Fruit fly (Drosophila melanogaster) whole organism, embryonic: ENCODE data around the gene Rab18.

Experiments used
- Aef1 ChIP-seq: fragments of 200-800 bp; sonication (Bioruptor generic); IDR thresholded peaks from 3 replicates; pipeline ENCODE4 v1.3.6; 2022; ENCODE audit warnings: missing biosample characterization, missing genetic modification characterization
- BEAF-32 ChIP-seq: fragments of 200-800 bp; sonication (Bioruptor generic); optimal IDR thresholded peaks from 3 replicates; lab custom pipeline; 2017; ENCODE audit warnings: missing biosample characterization, missing genetic modification characterization, mild to moderate bottlenecking, moderate library complexity, missing genetic modification reagents
- CG12071 ChIP-seq: fragments of 200-800 bp; sonication (Bioruptor generic); optimal IDR thresholded peaks from 3 replicates; lab custom pipeline; 2018; ENCODE audit warnings: missing biosample characterization, mild to moderate bottlenecking, missing genetic modification characterization
- CG13624 ChIP-seq: fragments of 200-800 bp; sonication (Bioruptor generic); optimal IDR thresholded peaks from 2 replicates; lab custom pipeline; 2016; ENCODE audit warnings: missing biosample characterization, missing genetic modification characterization
- CG14667 ChIP-seq: fragments of 200-800 bp; sonication (Bioruptor generic); IDR thresholded peaks from 2 replicates; pipeline ENCODE4 v1.3.6; 2022; ENCODE audit warnings: missing biosample characterization, missing genetic modification characterization
- CG15073 ChIP-seq: fragments of 200-800 bp; sonication (Bioruptor generic); optimal IDR thresholded peaks from 2 replicates; lab custom pipeline; 2016; ENCODE audit warnings: missing biosample characterization, missing genetic modification characterization
- CG16813 ChIP-seq: fragments of 200-800 bp; sonication (Bioruptor generic); IDR thresholded peaks from 3 replicates; pipeline ENCODE4 v1.3.6; 2022; ENCODE audit warnings: missing biosample characterization, missing genetic modification characterization; ENCODE audit not compliant: partially characterized antibody
- CG16863 ChIP-seq: fragments of 200-800 bp; sonication (Bioruptor generic); optimal IDR thresholded peaks from 3 replicates; lab custom pipeline; 2016; ENCODE audit warnings: missing biosample characterization, missing genetic modification characterization
- CG1792 ChIP-seq: fragments of 200-800 bp; sonication (Bioruptor generic); optimal IDR thresholded peaks from 2 replicates; lab custom pipeline; 2016; ENCODE audit warnings: missing biosample characterization, missing genetic modification characterization
- CG18764 ChIP-seq: fragments of 200-800 bp; sonication (Bioruptor generic); optimal IDR thresholded peaks from 3 replicates; lab custom pipeline; 2016; ENCODE audit warnings: missing biosample characterization, missing genetic modification characterization
- CG2202 ChIP-seq: fragments of 200-800 bp; sonication (Bioruptor generic); optimal IDR thresholded peaks from 2 replicates; lab custom pipeline; 2018; ENCODE audit warnings: missing biosample characterization, mild to moderate bottlenecking, missing genetic modification characterization
- CG32767 ChIP-seq: fragments of 200-800 bp; sonication (Bioruptor generic); IDR thresholded peaks from 2 replicates; pipeline ENCODE4 v1.3.6; 2022; ENCODE audit warnings: missing biosample characterization, missing genetic modification characterization
- CG3726 ChIP-seq: fragments of 200-800 bp; sonication (Bioruptor generic); IDR thresholded peaks from 3 replicates; pipeline ENCODE4, ENCODE4 v1.3.6; 2022; ENCODE audit warnings: missing biosample characterization, missing genetic modification characterization
- CG4404 ChIP-seq: fragments of 200-800 bp; sonication (Bioruptor generic); IDR thresholded peaks from 2 replicates; pipeline ENCODE4 v1.3.6; 2022; ENCODE audit warnings: missing biosample characterization, missing genetic modification characterization
- CG4424 ChIP-seq: fragments of 200-800 bp; sonication (Bioruptor generic); optimal IDR thresholded peaks from 3 replicates; lab custom pipeline; 2016; ENCODE audit warnings: missing biosample characterization, missing genetic modification characterization
- CG4707 ChIP-seq: fragments of 200-800 bp; sonication (Bioruptor generic); optimal IDR thresholded peaks from 2 replicates; lab custom pipeline; 2018; ENCODE audit warnings: missing biosample characterization, mild to moderate bottlenecking, missing genetic modification characterization, moderate library complexity
- CG6175 ChIP-seq: fragments of 200-800 bp; sonication (Bioruptor generic); IDR thresholded peaks from 3 replicates; pipeline ENCODE4 v1.3.6; 2022; ENCODE audit warnings: missing biosample characterization, missing genetic modification characterization
- CG6272 ChIP-seq: fragments of 200-800 bp; sonication (Bioruptor generic); IDR thresholded peaks from 2 replicates; pipeline ENCODE4 v1.3.6; 2022; ENCODE audit warnings: missing biosample characterization, missing genetic modification characterization
- CG6813 ChIP-seq: fragments of 200-800 bp; sonication (Bioruptor generic); optimal IDR thresholded peaks from 2 replicates; lab custom pipeline; 2017; ENCODE audit warnings: missing biosample characterization, missing genetic modification characterization, mild to moderate bottlenecking, moderate library complexity, missing genetic modification reagents
- D19A ChIP-seq: fragments of 200-800 bp; optimal IDR thresholded peaks from 3 replicates; lab custom pipeline; 2019; ENCODE audit warnings: missing biosample characterization, mild to moderate bottlenecking, missing genetic modification characterization, moderate library complexity
- Dfd ChIP-seq, 2 experiments: fragments of >200 bp; optimal IDR thresholded peaks; 2 replicates each; lab custom pipeline; 2017; ENCODE audit warnings: missing biosample characterization in 2 of 2, missing genetic modification characterization in 2 of 2
- Ets97D ChIP-seq: fragments of 200-800 bp; sonication (Bioruptor generic); optimal IDR thresholded peaks from 3 replicates; lab custom pipeline; 2016; ENCODE audit warnings: missing biosample characterization, missing genetic modification characterization
- HHEX ChIP-seq: fragments of 200-800 bp; sonication (Bioruptor generic); optimal IDR thresholded peaks from 3 replicates; lab custom pipeline; 2017; ENCODE audit warnings: missing biosample characterization, mild to moderate bottlenecking, missing genetic modification characterization, missing genetic modification reagents
- Lpt ChIP-seq: fragments of >200 bp; optimal IDR thresholded peaks from 2 replicates; lab custom pipeline; 2018; ENCODE audit warnings: missing biosample characterization, missing genetic modification characterization
- NK7.1 ChIP-seq: fragments of 200-800 bp; sonication (Bioruptor generic); optimal IDR thresholded peaks from 3 replicates; lab custom pipeline; 2016; ENCODE audit warnings: missing biosample characterization, missing genetic modification characterization
- Poxn ChIP-seq: fragments of 200-800 bp; sonication (Bioruptor generic); IDR thresholded peaks from 2 replicates; pipeline ENCODE4 v1.3.6; 2022; ENCODE audit warnings: missing biosample characterization, missing genetic modification characterization
- Scr ChIP-seq: fragments of 200-800 bp; sonication (Bioruptor generic); IDR thresholded peaks from 2 replicates; pipeline ENCODE4 v1.3.6; 2022; ENCODE audit warnings: missing biosample characterization, missing genetic modification characterization; ENCODE audit not compliant: partially characterized antibody
- Six4 ChIP-seq: fragments of 200-800 bp; sonication (Bioruptor generic); optimal IDR thresholded peaks from 2 replicates; lab custom pipeline; 2016; ENCODE audit warnings: missing biosample characterization, missing genetic modification characterization
- Sry-β ChIP-seq: fragments of 200-800 bp; sonication (Bioruptor generic); optimal IDR thresholded peaks from 2 replicates; lab custom pipeline; 2018; ENCODE audit warnings: missing biosample characterization, mild to moderate bottlenecking, missing genetic modification characterization, moderate library complexity
- Tbp ChIP-seq: fragments of >200 bp; optimal IDR thresholded peaks from 2 replicates; lab custom pipeline; 2018; ENCODE audit warnings: missing biosample characterization, missing genetic modification characterization
- bsh ChIP-seq, 2 experiments: fragments of 200-800 bp; sonication (Bioruptor generic); optimal IDR thresholded peaks; 2 replicates each; lab custom pipeline; 2017 to 2018; ENCODE audit warnings: mild to moderate bottlenecking in 2 of 2, missing biosample characterization in 2 of 2, missing genetic modification characterization in 2 of 2, moderate library complexity in 1 of 2
- cad ChIP-seq: fragments of >200 bp; optimal IDR thresholded peaks from 2 replicates; lab custom pipeline; 2017; ENCODE audit warnings: missing biosample characterization, missing genetic modification characterization
- cato ChIP-seq: fragments of 200-800 bp; sonication (Bioruptor generic); optimal IDR thresholded peaks from 2 replicates; lab custom pipeline; 2016; ENCODE audit warnings: missing biosample characterization, missing genetic modification characterization, borderline replicate concordance
- chif ChIP-seq, 2 experiments: fragments of 200-800 bp; sonication (Bioruptor generic); optimal IDR thresholded peaks; 3 replicates each; lab custom pipeline; 2016; ENCODE audit warnings: missing biosample characterization in 2 of 2, missing genetic modification characterization in 2 of 2
- da ChIP-seq: fragments of 200-800 bp; sonication (Bioruptor generic); optimal IDR thresholded peaks from 2 replicates; lab custom pipeline; 2016; ENCODE audit warnings: missing biosample characterization, missing genetic modification characterization
- dan ChIP-seq: fragments of 200-800 bp; sonication (Bioruptor generic); IDR thresholded peaks from 2 replicates; pipeline ENCODE4 v1.3.6; 2022; ENCODE audit warnings: missing biosample characterization, missing genetic modification characterization
- gce ChIP-seq: fragments of 200-800 bp; sonication (Bioruptor generic); IDR thresholded peaks from 3 replicates; pipeline ENCODE4 v1.3.6; 2022; ENCODE audit warnings: missing biosample characterization, missing genetic modification characterization
- gfzf ChIP-seq: fragments of 200-800 bp; sonication (Bioruptor generic); optimal IDR thresholded peaks from 2 replicates; lab custom pipeline; 2016; ENCODE audit warnings: missing biosample characterization, mild to moderate bottlenecking, missing genetic modification characterization, moderate library complexity
- hb ChIP-seq: fragments of 200-800 bp; sonication (Bioruptor generic); IDR thresholded peaks from 3 replicates; pipeline ENCODE4 v1.3.6; 2022; ENCODE audit warnings: missing biosample characterization, missing genetic modification characterization; ENCODE audit not compliant: partially characterized antibody
- klu ChIP-seq: fragments of 200-800 bp; sonication (Bioruptor generic); IDR thresholded peaks from 2 replicates; pipeline ENCODE4 v1.3.6; 2022; ENCODE audit warnings: missing biosample characterization, missing genetic modification characterization
- nmo ChIP-seq: fragments of 200-800 bp; sonication (Bioruptor generic); optimal IDR thresholded peaks from 2 replicates; lab custom pipeline; 2018; ENCODE audit warnings: missing biosample characterization, mild to moderate bottlenecking, missing genetic modification characterization, moderate library complexity
- pzg ChIP-seq: fragments of 200-800 bp; sonication (Bioruptor generic); optimal IDR thresholded peaks from 3 replicates; lab custom pipeline; 2018; ENCODE audit warnings: missing biosample characterization, mild to moderate bottlenecking, missing genetic modification characterization, moderate library complexity
- schlank ChIP-seq: fragments of 200-800 bp; sonication (Bioruptor generic); optimal IDR thresholded peaks from 2 replicates; lab custom pipeline; 2018; ENCODE audit warnings: missing biosample characterization, mild to moderate bottlenecking, missing genetic modification characterization
- scrt ChIP-seq: fragments of 200-800 bp; sonication (Bioruptor generic); optimal IDR thresholded peaks from 2 replicates; lab custom pipeline; 2018; ENCODE audit warnings: missing biosample characterization, mild to moderate bottlenecking, missing genetic modification characterization, moderate library complexity
- slbo ChIP-seq: fragments of 200-800 bp; sonication (Bioruptor generic); IDR thresholded peaks from 2 replicates; pipeline ENCODE4 v1.3.6; 2022; ENCODE audit warnings: missing biosample characterization, missing genetic modification characterization
- slp2 ChIP-seq: fragments of 200-800 bp; sonication (Bioruptor generic); optimal IDR thresholded peaks from 2 replicates; lab custom pipeline; 2016; ENCODE audit warnings: missing biosample characterization, missing genetic modification characterization
- sna ChIP-seq: fragments of 200-800 bp; sonication (Bioruptor generic); IDR thresholded peaks from 2 replicates; pipeline ENCODE4 v1.3.6; 2022; ENCODE audit warnings: missing biosample characterization, missing genetic modification characterization; ENCODE audit not compliant: partially characterized antibody
- tx ChIP-seq: fragments of 200-800 bp; sonication (Bioruptor generic); optimal IDR thresholded peaks from 2 replicates; lab custom pipeline; 2016; ENCODE audit warnings: missing biosample characterization, missing genetic modification characterization
- usp ChIP-seq: fragments of >200 bp; optimal IDR thresholded peaks from 2 replicates; lab custom pipeline; 2017; ENCODE audit warnings: missing biosample characterization, missing genetic modification characterization
- vnd ChIP-seq: fragments of 200-800 bp; sonication (Bioruptor generic); IDR thresholded peaks from 3 replicates; pipeline ENCODE4 v1.3.6; 2022; ENCODE audit warnings: missing biosample characterization, missing genetic modification characterization; ENCODE audit not compliant: partially characterized antibody

Rab18 gene

DNA sequence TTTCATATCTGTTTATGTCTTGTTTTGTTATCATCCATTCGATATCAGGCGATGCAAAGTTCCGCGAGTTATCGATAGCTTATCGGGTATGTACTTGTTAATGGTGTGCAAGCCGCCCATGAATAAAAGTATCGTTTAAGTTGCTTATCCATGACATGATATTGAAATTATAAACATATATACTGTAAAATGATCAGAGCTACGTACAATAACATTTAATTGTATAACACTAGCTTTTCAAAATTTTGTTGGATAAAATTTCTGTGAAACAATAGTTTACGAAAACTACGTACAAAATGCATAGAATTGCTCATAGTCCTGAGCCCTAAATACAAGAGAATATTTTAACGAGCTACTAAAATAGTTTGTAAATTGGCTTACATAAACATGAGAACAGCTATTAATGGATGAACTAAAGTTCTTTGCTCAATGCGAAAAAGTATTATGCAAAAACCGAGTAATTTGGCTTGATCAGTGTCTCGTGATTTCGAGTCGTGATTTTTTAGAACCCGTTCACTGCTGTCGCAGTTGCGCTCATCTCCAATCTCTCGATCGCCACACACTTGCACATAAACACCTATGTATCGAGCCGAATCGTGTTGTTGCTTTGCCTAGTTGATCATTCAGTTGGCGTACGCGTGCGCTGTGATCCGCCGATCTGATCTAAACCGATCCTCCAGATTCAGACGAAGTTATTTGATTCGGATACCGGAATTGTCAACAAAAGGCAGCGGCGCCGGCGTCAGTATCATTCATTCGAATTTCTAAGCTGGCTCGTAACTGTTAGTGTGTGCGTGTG, 18.0 kb upstream of the Rab18 start, which contains the start of the genes PGAP1 and cv (continued):
- TF ChIP-seq CG4404 (GFP tag; lab: Robert Waterston, UW) = no peak
- peak; percentile 86 for TF ChIP-seq BEAF-32 (GFP tag; lab: Kevin White, UChicago)
- TF ChIP-seq CG14667 (GFP tag; lab: Robert Waterston, UW) = no peak
- TF ChIP-seq Tbp (GFP tag; lab: Kevin White, UChicago) = no peak
- peak; percentile 78 for TF ChIP-seq Sry-β (GFP tag; lab: Kevin White, UChicago)
- no peak for TF ChIP-seq CG4424 (GFP tag; lab: Kevin White, UChicago)
- no peak for TF ChIP-seq cato
- no peak for TF ChIP-seq CG12071
- no peak for TF ChIP-seq CG6272 (GFP tag; lab: Robert Waterston, UW)
- TF ChIP-seq usp (GFP tag; lab: Kevin White, UChicago) = no peak
- TF ChIP-seq Aef1 (GFP tag; lab: Robert Waterston, UW) = no peak
- TF ChIP-seq CG4707 (GFP tag; lab: Kevin White, UChicago) = no peak
- peak in 1 of 2 experiments; percentile 0 for TF ChIP-seq bsh (GFP tag; optimal IDR thresholded peaks at IDR 0.05; lab: Kevin White, UChicago)
- no peak for TF ChIP-seq D19A (tag; lab: Kevin White, UChicago)
- TF ChIP-seq dan = no peak
- TF ChIP-seq CG16863 (GFP tag; lab: Kevin White, UChicago) = peak; percentile 99
- TF ChIP-seq chif (GFP tag; optimal IDR thresholded peaks at IDR 0.05; lab: Kevin White, UChicago) = peak in 1 of 2 experiments; percentile 29
- TF ChIP-seq Scr (GFP tag; lab: Robert Waterston, UW) = peak; percentile 79
- TF ChIP-seq Poxn (GFP tag; lab: Robert Waterston, UW) = no peak
- no peak for TF ChIP-seq schlank (tag; lab: Kevin White, UChicago)
- peak; percentile 45 for TF ChIP-seq nmo (GFP tag; lab: Kevin White, UChicago)
- TF ChIP-seq HHEX (GFP tag; lab: Kevin White, UChicago) = no peak
- TF ChIP-seq gfzf (GFP tag; lab: Kevin White, UChicago) = no peak
- peak; percentile 42; the same call in 1 of the 2 replicates for TF ChIP-seq slbo (GFP tag; lab: Robert Waterston, UW)
- no peak for TF ChIP-seq CG13624
- no peak for TF ChIP-seq Six4 (GFP tag; lab: Kevin White, UChicago)
- peak; percentile 58; the same call in 1 of the 2 replicates for TF ChIP-seq sna (GFP tag; lab: Robert Waterston, UW)
- TF ChIP-seq cad (GFP tag; lab: Kevin White, UChicago) = no peak
- no peak for TF ChIP-seq CG6813 (GFP tag; lab: Kevin White, UChicago)
- TF ChIP-seq slp2 (GFP tag; lab: Kevin White, UChicago) = no peak
- peak; percentile 71 for TF ChIP-seq CG16813 (GFP tag; lab: Robert Waterston, UW)
- no peak for TF ChIP-seq CG3726 (GFP tag; lab: Robert Waterston, UW)
- no peak for TF ChIP-seq CG18764 (GFP tag; lab: Kevin White, UChicago)
- TF ChIP-seq CG6175 (GFP tag; lab: Robert Waterston, UW) = no peak
- no peak for TF ChIP-seq CG32767 (GFP tag; lab: Robert Waterston, UW)
- TF ChIP-seq da (GFP tag; lab: Kevin White, UChicago) = no peak
- no peak for TF ChIP-seq scrt (GFP tag; lab: Kevin White, UChicago)
- TF ChIP-seq NK7.1 (GFP tag; lab: Kevin White, UChicago) = no peak
- no peak for TF ChIP-seq klu
- TF ChIP-seq Lpt (GFP tag; lab: Kevin White, UChicago) = no peak
- no peak for TF ChIP-seq tx
- TF ChIP-seq CG2202 (tag; lab: Kevin White, UChicago) = no peak
- no peak for TF ChIP-seq CG1792 (GFP tag; lab: Kevin White, UChicago)
- peak; percentile 67 for TF ChIP-seq vnd (GFP tag; lab: Robert Waterston, UW)
- peak; percentile 42 for TF ChIP-seq pzg (GFP tag; lab: Kevin White, UChicago)
- TF ChIP-seq Ets97D (GFP tag; lab: Kevin White, UChicago) = no peak
- no peak for TF ChIP-seq hb (GFP tag; lab: Robert Waterston, UW)
- TF ChIP-seq CG15073 (GFP tag; lab: Kevin White, UChicago) = no peak
- no peak for TF ChIP-seq gce
- TF ChIP-seq Dfd (GFP tag; optimal IDR thresholded peaks at IDR 0.05; lab: Kevin White, UChicago) = no peak
